Fruit fly (Drosophila melanogaster) whole organism, larva: ENCODE measurements around the gene Mgat4b.

Source experiments
- noc ChIP-seq: fragments of 200-800 bp; sonication (Bioruptor generic); optimal IDR thresholded peaks from 3 replicates; lab custom pipeline; 2019; ENCODE audit warnings: missing biosample characterization, mild to moderate bottlenecking, missing genetic modification characterization, moderate library complexity

Mgat4b gene

DNA sequence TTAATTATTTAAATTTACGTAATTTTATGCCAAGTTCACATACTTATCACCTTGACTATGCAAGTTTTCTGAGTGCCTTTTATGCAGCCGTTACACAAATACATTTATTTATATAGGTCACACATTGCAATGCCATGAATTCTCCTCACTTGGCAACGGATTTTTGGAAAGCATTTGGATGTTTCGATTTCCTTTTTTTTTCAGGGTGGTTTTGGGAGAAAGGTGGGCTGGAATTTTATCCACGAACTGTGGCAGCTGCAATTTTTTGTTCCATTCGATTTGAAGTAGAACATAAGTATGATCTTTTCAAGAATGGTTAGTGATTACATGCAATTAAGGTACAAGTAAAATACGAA is 12.8 kb upstream of the Mgat4b start:
- no peak for TF ChIP-seq noc (tag; lab: Kevin White, UChicago)

DNA sequence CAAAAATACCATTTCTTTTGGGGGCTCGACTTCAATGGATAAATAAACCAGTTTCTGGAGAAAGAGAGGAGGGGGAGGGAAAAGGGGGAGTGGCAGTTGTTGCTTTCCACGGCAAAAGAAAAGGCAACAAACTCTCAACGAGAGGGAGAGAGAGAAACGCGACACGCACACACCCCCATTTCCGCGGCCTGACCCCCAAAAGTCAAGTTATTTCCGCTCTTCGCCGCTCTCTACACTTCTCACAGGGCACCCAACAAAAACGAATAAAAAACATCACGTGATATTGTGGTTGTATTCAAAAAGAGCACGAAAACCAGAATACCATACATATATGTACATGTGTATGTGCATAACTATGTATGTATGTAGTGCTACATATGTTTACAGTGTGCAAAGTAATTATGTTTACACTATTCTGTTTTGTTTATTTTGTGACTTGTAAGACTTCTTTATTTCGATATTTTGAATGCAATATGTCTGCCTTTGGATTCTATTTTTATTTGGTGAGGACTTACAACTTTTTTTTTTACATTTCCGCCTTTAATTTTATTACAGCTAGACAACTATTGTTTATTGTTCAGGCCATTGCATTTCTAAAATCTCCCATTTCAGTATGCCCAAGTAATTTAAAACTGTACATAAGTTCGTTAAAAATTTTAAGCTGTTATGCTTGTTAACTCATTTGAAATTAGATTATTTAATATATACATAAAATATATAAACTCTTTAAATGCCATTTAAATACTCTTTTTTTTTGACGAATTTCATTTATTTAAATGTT is 12.2 kb upstream of the Mgat4b start:
- no peak for TF ChIP-seq noc (tag; lab: Kevin White, UChicago)

DNA sequence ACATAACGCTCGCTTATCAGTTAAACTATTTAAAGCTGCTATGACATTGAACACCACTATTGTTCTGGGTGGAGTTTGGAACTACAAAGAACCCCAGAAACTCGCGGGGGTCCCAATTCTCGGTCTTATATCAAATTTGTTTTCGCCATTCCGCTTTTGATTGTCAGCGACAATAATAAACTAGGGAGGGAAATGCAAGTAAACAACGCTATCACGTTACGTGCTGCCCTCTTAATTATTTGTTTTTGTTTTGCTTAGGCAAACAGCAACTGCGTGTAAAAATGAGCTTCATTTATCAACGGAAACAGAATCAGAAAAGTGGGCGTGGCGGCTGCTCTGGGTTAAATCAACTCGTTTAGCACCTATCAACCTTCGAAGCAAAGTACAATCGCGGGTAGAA is 11.1 kb upstream of the Mgat4b start:
- TF ChIP-seq noc (tag; lab: Kevin White, UChicago) = no peak

DNA sequence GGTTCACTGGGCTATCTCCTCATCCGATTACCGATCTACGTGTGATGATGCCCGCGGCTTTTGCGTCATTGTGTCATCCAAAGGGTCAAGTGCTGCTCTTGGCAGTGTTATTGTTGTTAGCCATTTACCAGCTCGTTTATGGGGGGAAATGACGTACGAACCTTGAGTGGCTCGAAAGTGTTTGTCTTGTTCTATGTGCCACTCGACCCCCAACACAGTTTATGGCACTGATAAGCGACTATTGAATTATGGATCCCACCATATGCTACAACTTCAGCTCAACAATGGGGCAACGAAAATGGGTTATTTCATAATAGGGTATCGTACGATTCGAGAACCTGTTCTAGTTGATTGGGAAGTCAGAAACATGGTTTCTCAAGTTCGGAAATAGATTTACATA is 10.2 kb upstream of the Mgat4b start:
- TF ChIP-seq noc (tag; lab: Kevin White, UChicago) = peak; percentile 45

DNA sequence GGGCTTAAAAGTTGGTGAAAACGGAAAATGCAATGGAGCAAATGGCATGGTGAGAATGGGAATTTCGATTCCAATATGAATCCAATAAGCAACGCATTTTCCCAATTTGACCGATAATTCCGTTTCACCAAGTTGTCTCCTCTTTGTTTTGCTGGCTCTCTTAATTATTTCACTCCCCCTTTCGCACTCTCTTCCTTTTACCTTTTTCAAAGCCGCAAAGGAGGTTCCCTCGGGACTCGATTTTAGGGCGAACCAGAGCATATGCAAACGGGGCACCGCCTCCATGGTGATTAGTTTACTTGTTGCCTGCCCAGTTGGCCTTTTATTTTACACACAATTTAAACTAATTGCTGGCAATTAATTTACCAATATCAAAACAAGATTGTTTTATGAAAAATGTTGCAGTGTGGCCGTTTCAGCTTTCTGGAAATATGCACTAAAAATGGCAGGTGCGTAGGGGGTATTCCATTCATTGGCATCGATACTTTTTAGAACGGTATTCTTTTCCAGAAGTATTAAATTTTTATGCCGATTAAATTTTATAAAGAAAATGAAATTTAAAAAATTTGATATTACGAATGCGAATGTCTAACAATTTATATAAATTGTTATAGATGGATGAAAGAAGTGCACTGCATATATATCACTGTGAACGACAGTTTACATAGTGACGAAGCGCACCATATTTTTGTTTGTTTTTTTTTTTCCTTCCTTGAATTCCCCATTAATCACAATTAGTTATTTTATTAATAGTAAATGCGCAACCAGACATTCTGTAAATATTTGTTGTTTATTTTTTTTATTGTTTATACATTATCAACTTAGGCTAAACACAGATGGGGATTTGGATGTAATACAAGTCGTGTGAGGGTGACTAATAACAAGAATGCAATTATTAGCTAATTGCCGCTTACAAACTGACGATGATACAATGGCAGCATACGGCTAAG is 6.9 kb upstream of the Mgat4b start, which contains the start of gene mop:
mop (minus strand) TSS at position 419 of the 950 bp plus-strand sequence.
- no peak for TF ChIP-seq noc (tag; lab: Kevin White, UChicago)

DNA sequence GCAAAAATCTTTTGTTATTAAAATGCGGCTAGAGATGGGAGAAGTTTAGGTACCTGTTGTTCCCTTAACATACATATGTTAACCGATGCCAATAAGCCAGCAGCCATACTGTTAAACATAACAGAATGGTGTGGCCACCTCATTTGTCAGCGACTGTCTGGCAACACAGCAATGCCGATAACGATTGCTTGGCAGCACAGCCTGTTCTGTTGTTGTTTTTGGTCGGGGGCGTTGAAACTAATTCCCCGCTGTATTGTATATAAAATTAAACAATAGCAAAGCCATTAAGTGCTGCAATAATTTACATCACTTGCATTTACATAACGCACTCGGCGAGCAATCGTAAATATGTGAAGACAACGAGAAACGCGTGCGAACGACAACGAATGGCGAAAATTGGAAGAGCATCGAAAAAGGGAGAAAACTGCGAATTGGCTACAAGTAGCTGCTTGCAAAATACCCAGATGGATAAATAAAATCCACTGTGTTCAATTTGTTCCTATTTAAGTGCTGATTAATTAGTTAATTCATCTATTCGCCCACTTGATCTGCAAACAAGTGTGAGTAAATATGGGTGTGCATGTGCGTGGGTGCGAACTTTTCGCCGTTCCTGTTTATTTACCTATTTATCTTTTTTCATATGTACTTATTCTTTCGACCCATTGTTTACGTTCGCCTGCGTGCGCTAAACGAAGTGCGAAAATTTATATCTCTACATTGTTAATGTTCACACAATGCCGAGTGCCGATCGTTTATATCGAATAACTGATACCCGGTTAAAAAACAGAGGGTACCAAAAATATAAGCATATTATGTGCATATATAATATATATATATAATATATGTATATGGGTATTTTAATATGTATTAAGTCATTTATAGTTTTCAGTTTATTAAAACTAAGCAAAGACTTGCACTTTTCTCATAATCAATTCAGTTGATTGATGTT is 7.0 kb downstream of the Mgat4b start, which contains the start of the genes Tsen34 and Mgat4a:
Tsen34 (minus strand) TSS at position 8 of the 949 bp plus-strand sequence.
Mgat4a (plus strand) TSS at position 192 of the 949 bp plus-strand sequence.
- peak; percentile 88 for TF ChIP-seq noc (tag; lab: Kevin White, UChicago)

DNA sequence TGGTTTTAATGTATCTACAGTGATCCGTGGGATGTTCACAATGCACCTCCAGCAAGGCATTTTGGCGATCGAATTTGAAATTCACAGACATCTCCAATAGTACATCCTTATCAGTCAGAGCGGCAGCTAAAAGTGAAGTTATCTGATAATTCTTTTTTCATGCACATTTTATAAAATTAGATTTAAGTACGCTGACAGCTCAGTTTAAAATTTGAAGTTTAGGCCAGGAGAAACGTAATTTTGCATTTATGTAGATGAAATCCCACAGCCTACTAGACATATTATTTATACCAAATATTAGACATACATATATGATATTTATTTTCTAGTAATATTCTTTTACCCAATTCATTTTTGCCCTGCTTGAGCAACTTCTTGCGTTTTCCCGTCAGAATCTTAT is 8.1 kb downstream of the Mgat4b start, which contains the start of gene Trl:
Trl (minus strand) TSS at position 101 of the 400 bp plus-strand sequence.
- TF ChIP-seq noc (tag; lab: Kevin White, UChicago) = no peak

DNA sequence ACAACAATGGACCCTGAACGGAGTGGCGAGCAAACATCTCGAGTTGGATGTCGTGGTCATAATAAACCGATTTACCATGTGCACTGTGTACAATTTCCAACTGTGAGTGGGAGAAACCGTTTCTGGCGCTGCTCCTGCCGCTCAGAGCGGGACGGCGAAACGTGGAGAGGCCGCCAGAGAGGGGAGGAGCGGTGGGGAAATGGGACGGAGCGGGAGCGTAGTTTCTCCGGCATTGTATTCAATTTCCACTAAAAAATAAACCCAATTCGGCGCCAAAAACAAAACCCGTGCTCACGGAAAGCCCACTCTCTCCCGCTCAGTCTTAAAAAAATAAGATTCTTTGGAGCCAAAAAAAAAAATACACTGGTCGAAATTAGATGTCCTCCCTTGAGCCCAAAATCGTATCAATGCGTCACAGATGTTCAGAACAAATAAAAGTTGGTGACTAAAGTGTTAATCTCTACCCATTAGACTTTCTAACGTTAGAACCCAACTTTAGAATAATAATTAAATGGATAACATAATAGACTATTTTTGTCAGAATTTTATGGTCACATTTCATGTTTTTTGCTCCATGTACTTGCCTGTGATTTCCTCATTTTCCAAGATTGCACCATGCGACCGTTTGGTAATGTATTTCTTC is 9.0 kb downstream of the Mgat4b start:
- TF ChIP-seq noc (tag; lab: Kevin White, UChicago) = peak; percentile 21

DNA sequence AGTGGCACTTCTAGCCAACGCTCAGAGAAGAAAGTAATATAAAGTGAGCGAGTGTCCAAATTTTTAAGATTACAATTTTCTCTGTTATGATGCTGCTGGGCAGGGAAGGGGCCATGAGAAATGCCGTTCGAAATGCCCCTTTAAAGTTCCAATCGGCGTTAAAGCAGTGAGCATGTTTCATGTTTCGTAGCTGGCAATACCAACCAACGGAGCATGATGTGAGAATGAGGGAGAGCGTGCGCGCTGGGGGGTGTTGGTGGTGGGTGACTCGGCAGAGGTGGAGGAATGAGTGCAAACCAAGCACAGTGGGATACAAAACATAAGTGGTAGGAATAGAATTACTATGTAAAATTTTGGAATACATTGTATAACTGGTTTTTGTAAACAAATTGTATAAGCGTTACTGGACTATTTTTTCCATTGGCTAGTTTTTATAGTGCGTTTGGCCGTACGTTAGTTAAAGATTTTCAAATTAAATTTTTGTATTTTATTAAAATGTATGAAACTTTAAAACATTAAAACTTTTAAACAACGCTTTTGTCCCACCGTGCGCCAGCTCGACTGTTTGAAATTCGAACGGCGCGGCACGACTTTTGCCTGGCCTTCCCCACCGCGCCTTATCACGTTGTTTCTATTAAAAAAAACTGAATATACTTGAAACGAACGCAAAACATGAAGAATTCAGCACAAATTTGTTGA is 9.8 kb downstream of the Mgat4b start:
- TF ChIP-seq noc (tag; lab: Kevin White, UChicago) = peak; percentile 100

DNA sequence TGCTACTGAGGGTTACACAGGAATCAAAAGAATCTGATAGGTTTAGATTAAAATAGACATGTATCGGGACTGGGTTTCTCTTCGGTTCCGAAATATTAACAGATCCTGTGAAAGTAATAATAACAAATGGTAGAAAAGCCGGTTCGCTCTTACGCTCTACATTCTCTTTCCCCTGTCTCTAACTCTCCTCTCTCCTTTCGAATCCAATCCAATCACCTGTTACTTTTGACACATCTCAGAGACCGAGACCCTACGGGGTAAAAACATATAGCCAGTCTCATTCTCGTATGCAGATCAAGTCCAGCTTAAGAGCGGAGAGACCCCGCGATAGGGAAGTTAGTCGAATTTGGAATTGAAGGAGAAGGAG is 10.4 kb downstream of the Mgat4b start:
- TF ChIP-seq noc (tag; lab: Kevin White, UChicago) = no peak

DNA sequence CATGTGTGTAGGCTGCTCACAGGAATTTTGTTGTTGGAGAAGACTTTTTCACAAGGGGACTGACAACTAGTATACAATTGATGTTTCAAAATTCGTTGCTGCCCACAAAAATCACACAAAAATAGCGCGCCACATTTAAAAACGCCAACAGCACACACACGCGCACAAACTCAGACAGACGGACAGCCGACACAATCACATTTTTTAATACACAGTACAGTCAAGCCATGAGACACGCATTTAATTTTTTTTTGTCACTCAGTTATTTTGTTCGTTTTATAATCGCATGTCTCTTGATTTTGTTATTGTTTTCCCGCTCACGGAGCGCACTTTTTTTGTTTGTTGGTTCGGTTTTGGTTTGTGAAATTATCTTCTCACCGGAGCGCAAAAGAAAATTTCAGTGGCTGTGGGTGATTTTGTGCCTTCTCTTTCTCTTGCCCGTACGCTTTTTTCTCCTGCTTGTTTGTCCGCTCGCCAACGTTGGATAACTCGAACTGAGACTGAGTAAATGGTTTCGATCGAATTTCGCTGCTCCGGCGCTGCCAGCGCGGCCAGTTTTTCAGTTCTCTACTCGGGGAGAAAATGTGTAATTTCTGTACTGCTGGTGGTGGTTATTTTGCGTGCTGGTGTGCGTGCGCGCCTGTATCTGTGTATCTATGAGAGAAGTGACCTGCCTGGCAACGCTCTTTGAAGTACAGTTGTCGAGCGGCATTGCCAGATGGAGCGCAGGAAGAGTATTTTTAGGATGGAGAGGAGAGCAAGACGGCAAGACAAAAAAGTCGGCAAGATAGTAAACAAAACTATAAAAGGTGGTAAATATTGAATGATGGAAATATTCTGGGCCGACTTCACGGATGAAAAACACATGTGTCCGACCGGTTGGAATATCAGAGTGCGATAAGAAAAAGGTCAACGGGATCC is 11.4 kb downstream of the Mgat4b start, which contains the start of gene CG42507:
CG42507 (minus strand) TSS at position 499 of the 921 bp plus-strand sequence.
- peak; percentile 45 for TF ChIP-seq noc (tag; lab: Kevin White, UChicago)

DNA sequence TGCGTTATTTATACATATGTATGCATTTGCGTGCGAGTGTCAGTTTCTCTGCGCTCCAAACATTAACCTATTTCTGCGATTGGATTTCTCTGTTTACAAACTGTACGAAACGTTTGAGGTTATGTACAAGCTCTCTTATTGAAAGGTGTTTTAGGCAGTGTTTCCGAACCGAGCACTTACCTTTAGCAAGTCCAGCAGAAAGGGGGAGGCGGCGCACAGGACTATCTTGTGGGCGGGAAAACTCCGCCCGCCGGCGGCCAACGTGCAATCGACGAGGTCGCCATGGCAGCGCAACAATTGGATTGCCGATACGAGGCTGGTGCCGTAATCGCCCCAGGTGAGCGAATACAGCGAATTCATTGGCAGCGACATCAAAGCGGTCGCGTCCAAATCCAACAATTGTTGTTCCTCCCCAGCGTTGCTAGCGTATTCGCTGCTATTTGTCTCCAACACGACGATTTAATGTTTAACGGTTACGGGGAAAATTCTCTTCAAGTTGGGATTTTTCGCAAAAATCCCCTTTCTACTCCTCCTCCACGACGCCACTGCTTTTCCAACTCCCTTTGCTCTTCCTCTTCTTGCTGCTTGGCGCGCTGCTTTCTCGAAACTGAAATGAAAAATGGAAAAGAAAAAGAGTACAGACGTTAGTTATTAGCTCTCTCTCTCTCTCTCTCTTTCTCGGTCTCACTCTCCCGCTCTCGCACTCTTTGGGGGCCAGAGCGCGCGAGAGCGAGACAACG is 12.2 kb downstream of the Mgat4b start:
- TF ChIP-seq noc (tag; lab: Kevin White, UChicago) = peak; percentile 86
